Fruit fly (Drosophila melanogaster): Measurements from ENCODE around the gene hob.

Gene hob

DNA sequence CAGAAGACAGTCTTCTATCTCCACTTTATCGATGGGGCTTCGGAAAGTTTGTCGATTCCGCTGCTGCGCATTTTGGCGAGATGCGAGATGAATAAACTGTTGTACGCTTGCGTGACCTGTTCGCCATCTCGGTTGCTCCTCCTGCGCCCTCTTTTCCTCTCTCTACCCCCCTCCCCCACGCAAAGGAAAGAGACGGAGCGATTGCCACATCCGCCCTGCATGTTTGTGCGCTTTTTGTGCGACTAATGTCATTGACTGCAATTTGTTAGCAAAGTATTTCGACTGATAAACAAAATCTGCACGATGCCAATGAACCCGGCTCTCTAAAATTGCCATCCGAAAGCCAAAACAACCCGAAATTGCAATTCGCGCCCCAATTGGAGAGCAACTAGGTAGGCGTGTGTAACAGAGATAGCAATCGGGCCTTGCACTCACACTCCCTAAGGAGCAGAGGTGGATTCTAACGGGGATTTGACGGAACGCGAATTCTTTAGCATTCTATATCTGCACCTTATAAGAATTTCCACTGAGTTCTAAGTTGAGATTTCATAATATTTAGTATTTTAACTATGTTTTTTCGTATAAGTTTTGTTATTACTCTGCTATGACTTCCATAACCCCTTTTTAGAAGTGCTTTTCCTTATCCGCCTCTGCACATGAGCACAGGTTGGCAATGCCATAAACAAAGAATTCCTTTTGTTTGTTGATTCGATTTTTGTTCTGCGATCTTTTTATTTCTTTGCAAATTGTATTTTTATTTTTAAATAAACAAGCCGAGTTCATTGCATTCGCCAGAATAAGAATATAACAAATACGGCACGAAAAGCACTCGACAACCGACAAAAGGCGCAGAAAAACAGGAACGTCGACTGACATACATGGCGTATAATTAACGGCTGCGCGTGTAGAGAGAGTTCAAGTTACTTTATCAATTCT, 28.7 kb upstream of the hob start, which contains the start of gene CG43389:
TSS of gene CG43389 (plus strand) at position 886 of the 936 bp plus-strand sequence.
- TF ChIP-seq CG9948 (tag; optimal IDR thresholded peaks at IDR 0.05) (peak; percentile 85), Ets98B (GFP tag; IDR thresholded peaks at IDR 0.05) (peak; percentile 81), CG8159 (tag; optimal IDR thresholded peaks at IDR 0.05) (peak; percentile 92), CG4496 (GFP tag; IDR thresholded peaks at IDR 0.05) (peak; percentile 77), CG12605 (GFP tag; IDR thresholded peaks at IDR 0.05) (peak; percentile 27; the same call in 1 of the 2 replicates), CG8301 (tag; optimal IDR thresholded peaks at IDR 0.05) (peak; percentile 56), rn (GFP tag; IDR thresholded peaks at IDR 0.05) (peak; percentile 53), Snoo (tag; optimal IDR thresholded peaks at IDR 0.05) (peak; percentile 97), D1 (tag; optimal IDR thresholded peaks at IDR 0.05) (peak; percentile 43), CG10348 (GFP tag; IDR thresholded peaks at IDR 0.05) (peak; percentile 64), CG32121 (GFP tag; IDR thresholded peaks at IDR 0.05) (peak; percentile 74; the same call in 1 of the 2 replicates), CG34367 (tag; optimal IDR thresholded peaks at IDR 0.05) (peak; percentile 92), Pif1B (GFP tag; optimal IDR thresholded peaks at IDR 0.05) (peak; percentile 76), CG17806 (tag; optimal IDR thresholded peaks at IDR 0.05) (peak; percentile 88), EcR (GFP tag; optimal IDR thresholded peaks at IDR 0.05) (peak; percentile 86), gl (tag; optimal IDR thresholded peaks at IDR 0.05) (peak; percentile 90), CG13204 (GFP tag; optimal IDR thresholded peaks at IDR 0.05) (peak; percentile 82), Pif1A (GFP tag; optimal IDR thresholded peaks at IDR 0.05) (peak; percentile 82), CG14655 (GFP tag; optimal IDR thresholded peaks at IDR 0.05) (peak; percentile 76), fd96Ca (GFP tag; IDR thresholded peaks at IDR 0.05) (peak; percentile 83; the same call in 2 of the 3 replicates), CG15710 (tag; optimal IDR thresholded peaks at IDR 0.05) (peak; percentile 96)

DNA sequence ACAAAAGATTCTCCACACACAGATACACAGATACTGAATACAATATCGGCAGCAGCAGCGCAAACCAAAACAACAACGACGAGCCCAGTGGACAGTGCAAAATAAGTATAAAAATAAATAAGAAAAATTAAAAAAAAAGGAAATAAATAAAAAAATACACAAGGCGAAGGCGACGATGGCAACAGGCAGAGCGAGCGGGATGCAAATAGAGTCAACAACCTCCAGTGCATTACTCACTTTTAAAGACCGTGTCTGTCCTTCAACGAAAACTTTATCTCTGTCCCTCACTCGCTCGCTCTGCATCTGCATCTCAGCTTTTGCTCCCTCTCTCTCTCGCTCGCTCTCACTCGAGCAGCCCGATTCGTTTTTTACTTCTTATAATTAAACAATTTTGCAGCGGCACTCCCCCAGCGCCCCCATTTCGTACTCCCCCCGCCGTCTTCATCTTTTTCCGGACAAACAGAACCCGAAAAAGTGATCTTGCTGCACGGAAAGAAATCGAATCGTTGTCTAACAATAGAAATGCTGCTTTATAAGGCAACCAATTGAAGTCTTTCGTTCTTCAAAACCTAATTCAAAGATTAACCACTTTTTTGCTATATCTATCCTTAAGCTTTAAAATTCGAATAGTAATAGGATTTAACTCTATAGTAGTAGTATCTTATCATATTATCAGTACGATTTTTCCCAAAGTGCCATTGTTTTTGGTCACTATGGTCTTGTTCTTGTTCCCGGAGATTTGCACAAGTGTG, 27.8 kb upstream of the hob start:
- TF ChIP-seq Snoo (tag; optimal IDR thresholded peaks at IDR 0.05) (peak; percentile 99), CG15710 (tag; optimal IDR thresholded peaks at IDR 0.05) (peak; percentile 99), CG8301 (tag; optimal IDR thresholded peaks at IDR 0.05) (peak; percentile 87), fd96Ca (GFP tag; IDR thresholded peaks at IDR 0.05) (peak; percentile 96), EcR (GFP tag; optimal IDR thresholded peaks at IDR 0.05) (peak; percentile 100), CG34367 (tag; optimal IDR thresholded peaks at IDR 0.05) (peak; percentile 98), CG12605 (GFP tag; IDR thresholded peaks at IDR 0.05) (peak; percentile 99), CG14655 (GFP tag; optimal IDR thresholded peaks at IDR 0.05) (peak; percentile 96), CG17806 (tag; optimal IDR thresholded peaks at IDR 0.05) (peak; percentile 98), CG32121 (GFP tag; IDR thresholded peaks at IDR 0.05) (peak; percentile 92), D1 (tag; optimal IDR thresholded peaks at IDR 0.05) (peak; percentile 97), rn (GFP tag; IDR thresholded peaks at IDR 0.05) (peak; percentile 91), gl (tag; optimal IDR thresholded peaks at IDR 0.05) (peak; percentile 100), CG4496 (GFP tag; IDR thresholded peaks at IDR 0.05) (peak; percentile 97), Pif1B (GFP tag; optimal IDR thresholded peaks at IDR 0.05) (peak; percentile 99), CG10348 (GFP tag; IDR thresholded peaks at IDR 0.05) (0 out of 2 replicates have a peak, but pooled peaks have one; percentile 27), Ets98B (GFP tag; IDR thresholded peaks at IDR 0.05) (peak; percentile 94), CG13204 (GFP tag; optimal IDR thresholded peaks at IDR 0.05) (peak; percentile 99), Pif1A (GFP tag; optimal IDR thresholded peaks at IDR 0.05) (peak; percentile 99), CG9948 (tag; optimal IDR thresholded peaks at IDR 0.05) (peak; percentile 96), CG8159 (tag; optimal IDR thresholded peaks at IDR 0.05) (peak; percentile 99)

DNA sequence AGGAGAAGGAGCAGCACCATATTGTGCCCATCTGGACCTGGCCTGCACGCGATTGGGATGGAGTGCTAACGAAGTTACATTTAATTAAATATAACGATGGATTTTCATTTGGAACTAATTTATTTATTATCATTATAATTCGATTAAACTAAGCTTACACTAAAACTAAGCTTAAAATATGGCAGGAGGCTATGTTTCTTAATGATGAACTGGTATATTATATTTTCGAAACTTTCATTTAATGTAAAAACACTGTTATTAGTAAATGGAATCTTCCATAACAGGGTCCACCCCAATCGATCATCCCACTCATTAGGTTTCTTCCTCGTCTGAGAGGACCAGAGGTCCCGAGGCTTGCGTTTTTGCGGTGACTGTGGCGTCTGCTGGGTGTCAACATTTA, 26.5 kb upstream of the hob start:
- TF ChIP-seq rn (GFP tag; IDR thresholded peaks at IDR 0.05) (no peak), CG15710 (tag; optimal IDR thresholded peaks at IDR 0.05) (peak; percentile 95), CG9948 (tag; optimal IDR thresholded peaks at IDR 0.05) (peak; percentile 82), fd96Ca (GFP tag; IDR thresholded peaks at IDR 0.05) (no peak), Ets98B (GFP tag; IDR thresholded peaks at IDR 0.05) (no peak), Pif1B (GFP tag; optimal IDR thresholded peaks at IDR 0.05) (peak; percentile 84), Snoo (tag; optimal IDR thresholded peaks at IDR 0.05) (peak; percentile 90), CG13204 (GFP tag; optimal IDR thresholded peaks at IDR 0.05) (peak; percentile 85), CG32121 (GFP tag; IDR thresholded peaks at IDR 0.05) (no peak), EcR (GFP tag; optimal IDR thresholded peaks at IDR 0.05) (no peak), Pif1A (GFP tag; optimal IDR thresholded peaks at IDR 0.05) (peak; percentile 79), CG4496 (GFP tag; IDR thresholded peaks at IDR 0.05) (peak; percentile 57; the same call in 2 of the 3 replicates), CG14655 (GFP tag; optimal IDR thresholded peaks at IDR 0.05) (peak; percentile 72), CG10348 (GFP tag; IDR thresholded peaks at IDR 0.05) (no peak), gl (tag; optimal IDR thresholded peaks at IDR 0.05) (peak; percentile 65), CG8301 (tag; optimal IDR thresholded peaks at IDR 0.05) (peak; percentile 55), CG12605 (GFP tag; IDR thresholded peaks at IDR 0.05) (peak; percentile 42; the same call in 1 of the 2 replicates), D1 (tag; optimal IDR thresholded peaks at IDR 0.05) (peak; percentile 81), CG8159 (tag; optimal IDR thresholded peaks at IDR 0.05) (peak; percentile 100), CG34367 (tag; optimal IDR thresholded peaks at IDR 0.05) (peak; percentile 92), CG17806 (tag; optimal IDR thresholded peaks at IDR 0.05) (peak; percentile 88)

Measured in whole organism, pupa.